Fruit fly (Drosophila melanogaster): ENCODE measurements around the gene cdi.

dm6 chr3R:19064037-19064664 lies 29.9 kb downstream of the cdi start:
- peak; percentile 15; the same call in 1 of the 2 replicates for TF ChIP-seq Ets98B (GFP tag; IDR thresholded peaks at IDR 0.05)
- no peak for TF ChIP-seq gl (tag; optimal IDR thresholded peaks at IDR 0.05)
- no peak for TF ChIP-seq CG9948 (tag; optimal IDR thresholded peaks at IDR 0.05)
- no peak for TF ChIP-seq CG15710 (tag; optimal IDR thresholded peaks at IDR 0.05)
- no peak for TF ChIP-seq EcR (GFP tag; optimal IDR thresholded peaks at IDR 0.05)
- TF ChIP-seq CG32121 (GFP tag; IDR thresholded peaks at IDR 0.05): no peak
- no peak for TF ChIP-seq fd96Ca (GFP tag; IDR thresholded peaks at IDR 0.05)
- no peak for TF ChIP-seq CG10348 (GFP tag; IDR thresholded peaks at IDR 0.05)
- no peak for TF ChIP-seq rn (GFP tag; IDR thresholded peaks at IDR 0.05)
- no peak for TF ChIP-seq CG14655 (GFP tag; optimal IDR thresholded peaks at IDR 0.05)
- peak; percentile 40; the same call in 1 of the 3 replicates for TF ChIP-seq CG4496 (GFP tag; IDR thresholded peaks at IDR 0.05)
- TF ChIP-seq CG8159 (tag; optimal IDR thresholded peaks at IDR 0.05): no peak
- TF ChIP-seq Snoo (tag; optimal IDR thresholded peaks at IDR 0.05): peak; percentile 67
- no peak for TF ChIP-seq CG12605 (GFP tag; IDR thresholded peaks at IDR 0.05)

Measured in whole organism, pupa.